Fruit fly (Drosophila melanogaster) S2 (cell line): ENCODE data around the gene DnaJ-H.

ENCODE experiments used
- CG8478 ChIP-seq: fragments of >200 bp; optimal IDR thresholded peaks from 2 replicates; lab custom pipeline; 2018
- CTCF ChIP-seq, 2 experiments: fragments of >200 bp; optimal IDR thresholded peaks; 2 replicates each; lab custom pipeline; 2018

dm6 chr2L:13157903-13158302 lies 8.0 kb downstream of the DnaJ-H start:
- no peak for TF ChIP-seq CG8478 (lab: Kevin White, UChicago)
- TF ChIP-seq CTCF (optimal IDR thresholded peaks at IDR 0.05; lab: Kevin White, UChicago), result no peak
